Worm (Caenorhabditis elegans): ENCODE data around the gene sra-12.

ce11 chrII:10912995-10913394 lies 8.7 kb upstream of the sra-12 start:
- TF ChIP-seq lin-13 (tag; optimal IDR thresholded peaks at IDR 0.05) (no peak), snpc-4 (tag; optimal IDR thresholded peaks at IDR 0.05) (no peak), ham-2 (GFP tag; optimal IDR thresholded peaks at IDR 0.05) (no peak), unc-39 (tag; optimal IDR thresholded peaks at IDR 0.05) (no peak), nhr-76 (tag; optimal IDR thresholded peaks at IDR 0.05) (no peak), nhr-28 (tag; optimal IDR thresholded peaks at IDR 0.05) (no peak), mab-5 (tag; optimal IDR thresholded peaks at IDR 0.05) (no peak), unc-62 (GFP tag; optimal IDR thresholded peaks at IDR 0.05) (no peak), mep-1 (tag; optimal IDR thresholded peaks at IDR 0.05) (no peak), pha-4 (tag; optimal IDR thresholded peaks at IDR 0.05) (no peak)
